Worm (Caenorhabditis elegans) whole organism, L4/young adult: ENCODE measurements around the gene F20C5.7.

ENCODE experiments used
- W03F9.2 ChIP-seq: fragments of 150-350 bp; optimal IDR thresholded peaks from 2 replicates; lab custom pipeline; 2014; ENCODE audit warnings: missing biosample characterization, missing genetic modification characterization
- dao-5 ChIP-seq: sonication (generic microtip); optimal IDR thresholded peaks from 2 replicates; lab custom pipeline; 2016; ENCODE audit warnings: missing genotype, missing genetic modification characterization, moderate library complexity, missing compliant biosample characterization
- him-1 ChIP-seq: sonication (generic microtip); optimal IDR thresholded peaks from 2 replicates; lab custom pipeline; 2016; ENCODE audit warnings: missing genotype, missing genetic modification reagents, missing genetic modification characterization, missing compliant biosample characterization

ce11 chrIV:8737354-8737753 lies 8.1 kb downstream of the F20C5.7 start:
- no peak for TF ChIP-seq him-1
- TF ChIP-seq dao-5 (tag; lab: Kevin White, UChicago), result no peak
- peak; percentile 10 for TF ChIP-seq W03F9.2 (tag; lab: Kevin White, UChicago)
